Fruit fly (Drosophila melanogaster) whole organism, embryonic: ENCODE results near the gene MEP-1.

Experiments used
- CG10267 ChIP-seq: fragments of 200-800 bp; sonication (Bioruptor generic); optimal IDR thresholded peaks from 2 replicates; lab custom pipeline; 2018; ENCODE audit warnings: missing biosample characterization, mild to moderate bottlenecking, missing genetic modification characterization, moderate library complexity
- CG10979 ChIP-seq: fragments of 200-800 bp; sonication (Bioruptor generic); optimal IDR thresholded peaks from 2 replicates; lab custom pipeline; 2018; ENCODE audit warnings: missing biosample characterization, mild to moderate bottlenecking, missing genetic modification characterization, moderate library complexity
- CG12155 ChIP-seq: fragments of 200-800 bp; sonication (Bioruptor generic); optimal IDR thresholded peaks from 3 replicates; lab custom pipeline; 2016; ENCODE audit warnings: missing biosample characterization, missing genetic modification characterization
- CG12299 ChIP-seq: fragments of 200-800 bp; sonication (Bioruptor generic); optimal IDR thresholded peaks from 2 replicates; lab custom pipeline; 2018; ENCODE audit warnings: missing biosample characterization, mild to moderate bottlenecking, missing genetic modification characterization
- CG13424 ChIP-seq: fragments of 200-800 bp; sonication (Bioruptor generic); optimal IDR thresholded peaks from 2 replicates; lab custom pipeline; 2019; ENCODE audit warnings: missing biosample characterization, mild to moderate bottlenecking, missing genetic modification characterization, moderate library complexity
- CG14710 ChIP-seq: fragments of 200-800 bp; sonication (Bioruptor generic); optimal IDR thresholded peaks from 3 replicates; lab custom pipeline; 2019; ENCODE audit warnings: missing biosample characterization, mild to moderate bottlenecking, missing genetic modification characterization, moderate library complexity
- CG15601 ChIP-seq: fragments of 200-800 bp; sonication (Bioruptor generic); optimal IDR thresholded peaks from 3 replicates; lab custom pipeline; 2019; ENCODE audit warnings: missing biosample characterization, mild to moderate bottlenecking, missing genetic modification characterization, moderate library complexity
- CG15696 ChIP-seq: fragments of 200-800 bp; sonication (Bioruptor generic); optimal IDR thresholded peaks from 2 replicates; lab custom pipeline; 2019; ENCODE audit warnings: missing biosample characterization, mild to moderate bottlenecking, missing genetic modification characterization, moderate library complexity
- CG17361 ChIP-seq: fragments of 200-800 bp; sonication (Bioruptor generic); IDR thresholded peaks from 3 replicates; pipeline ENCODE4 v1.3.6; 2022; ENCODE audit warnings: missing biosample characterization, missing genetic modification characterization
- CG3163 ChIP-seq: fragments of 200-800 bp; sonication (Bioruptor generic); optimal IDR thresholded peaks from 3 replicates; lab custom pipeline; 2016; ENCODE audit warnings: missing biosample characterization, missing genetic modification characterization
- CG34376 ChIP-seq: fragments of 200-800 bp; sonication (Bioruptor generic); optimal IDR thresholded peaks from 2 replicates; lab custom pipeline; 2018; ENCODE audit warnings: missing biosample characterization, mild to moderate bottlenecking, missing genetic modification characterization
- CG4328 ChIP-seq: fragments of 200-800 bp; sonication (Bioruptor generic); optimal IDR thresholded peaks from 3 replicates; lab custom pipeline; 2017; ENCODE audit warnings: missing biosample characterization, missing genetic modification reagents, missing genetic modification characterization
- CG43689 ChIP-seq: fragments of 200-800 bp; sonication (Bioruptor generic); IDR thresholded peaks from 2 replicates; pipeline ENCODE4 v1.3.6; 2022; ENCODE audit warnings: missing biosample characterization, missing genetic modification characterization
- CG4617 ChIP-seq: fragments of 200-800 bp; sonication (Bioruptor generic); optimal IDR thresholded peaks from 3 replicates; lab custom pipeline; 2016; ENCODE audit warnings: missing biosample characterization, missing genetic modification characterization, borderline replicate concordance
- CG5245 ChIP-seq: fragments of 200-800 bp; sonication (Bioruptor generic); optimal IDR thresholded peaks from 3 replicates; lab custom pipeline; 2016; ENCODE audit warnings: missing biosample characterization, missing genetic modification characterization
- CG6654 ChIP-seq: fragments of 200-800 bp; sonication (Bioruptor generic); optimal IDR thresholded peaks from 2 replicates; lab custom pipeline; 2017; ENCODE audit warnings: missing biosample characterization, mild to moderate bottlenecking, missing genetic modification characterization
- CG9437 ChIP-seq: fragments of 200-800 bp; sonication (Bioruptor generic); optimal IDR thresholded peaks from 2 replicates; lab custom pipeline; 2018; ENCODE audit warnings: missing biosample characterization, mild to moderate bottlenecking, missing genetic modification characterization
- Camta ChIP-seq: fragments of 200-800 bp; sonication (Bioruptor generic); optimal IDR thresholded peaks from 2 replicates; lab custom pipeline; 2016; ENCODE audit warnings: missing biosample characterization, missing genetic modification characterization
- CoRest ChIP-seq: fragments of 200-800 bp; sonication (Bioruptor generic); optimal IDR thresholded peaks from 3 replicates; lab custom pipeline; 2018; ENCODE audit warnings: missing biosample characterization, mild to moderate bottlenecking, missing genetic modification characterization, moderate library complexity
- Hand ChIP-seq: fragments of 200-800 bp; sonication (Bioruptor generic); optimal IDR thresholded peaks from 2 replicates; lab custom pipeline; 2017; ENCODE audit warnings: mild to moderate bottlenecking, missing biosample characterization, missing genetic modification reagents, missing genetic modification characterization
- Hr3 ChIP-seq: fragments of 200-800 bp; sonication (Bioruptor generic); optimal IDR thresholded peaks from 3 replicates; lab custom pipeline; 2016; ENCODE audit warnings: missing biosample characterization, missing genetic modification characterization
- NK7.1 ChIP-seq: fragments of 200-800 bp; sonication (Bioruptor generic); optimal IDR thresholded peaks from 3 replicates; lab custom pipeline; 2016; ENCODE audit warnings: missing biosample characterization, missing genetic modification characterization
- Sry-δ ChIP-seq: fragments of 200-800 bp; sonication (Bioruptor generic); optimal IDR thresholded peaks from 2 replicates; lab custom pipeline; 2016; ENCODE audit warnings: missing biosample characterization, missing genetic modification characterization
- Taf1 ChIP-seq: fragments of 200-800 bp; sonication (Bioruptor generic); IDR thresholded peaks from 2 replicates; pipeline ENCODE4 v1.3.6; 2022; ENCODE audit warnings: missing biosample characterization, missing genetic modification characterization
- Vsx1 ChIP-seq: fragments of 200-800 bp; sonication (Bioruptor generic); optimal IDR thresholded peaks from 2 replicates; lab custom pipeline; 2017; ENCODE audit warnings: missing biosample characterization, mild to moderate bottlenecking, missing genetic modification characterization, missing genetic modification reagents
- Xrp1 ChIP-seq: fragments of 200-800 bp; sonication (Bioruptor generic); IDR thresholded peaks from 2 replicates; pipeline ENCODE4 v1.3.6; 2022; ENCODE audit warnings: missing biosample characterization, missing genetic modification characterization
- aop ChIP-seq: fragments of 200-800 bp; sonication (Bioruptor generic); IDR thresholded peaks from 2 replicates; pipeline ENCODE4 v1.3.6; 2022; ENCODE audit warnings: missing biosample characterization, missing genetic modification characterization
- bbx ChIP-seq: fragments of 200-800 bp; sonication (Bioruptor generic); IDR thresholded peaks from 2 replicates; pipeline ENCODE4 v1.3.6; 2022; ENCODE audit warnings: missing biosample characterization, missing genetic modification characterization; ENCODE audit not compliant: partially characterized antibody
- btn ChIP-seq: fragments of 200-800 bp; sonication (Bioruptor generic); optimal IDR thresholded peaks from 2 replicates; lab custom pipeline; 2016; ENCODE audit warnings: missing biosample characterization, missing genetic modification characterization
- crc ChIP-seq: fragments of 200-800 bp; sonication (Bioruptor generic); optimal IDR thresholded peaks from 2 replicates; lab custom pipeline; 2016; ENCODE audit warnings: missing biosample characterization, missing genetic modification characterization
- emc ChIP-seq: fragments of 200-800 bp; sonication (Bioruptor generic); optimal IDR thresholded peaks from 2 replicates; lab custom pipeline; 2016; ENCODE audit warnings: missing biosample characterization, missing genetic modification characterization
- esg ChIP-seq: fragments of 200-800 bp; sonication (Bioruptor generic); conservative IDR thresholded peaks from 2 replicates; pipeline ENCODE4 v1.3.6; 2022; ENCODE audit warnings: missing biosample characterization, missing genetic modification characterization
- ewg ChIP-seq: fragments of 200-800 bp; sonication (Bioruptor generic); optimal IDR thresholded peaks from 3 replicates; lab custom pipeline; 2017; ENCODE audit warnings: mild to moderate bottlenecking, missing biosample characterization, missing genetic modification reagents, missing genetic modification characterization
- hkb ChIP-seq, 2 experiments: fragments of 200-800 bp in 1 of 2; fragments of >200 bp in 1 of 2; sonication (Bioruptor generic) in 1 of 2; IDR thresholded peaks in 1 of 2; optimal IDR thresholded peaks in 1 of 2; 2 replicates each; pipeline versions ENCODE4 v1.3.6 to Lab custom; 2017 to 2022; ENCODE audit warnings: missing biosample characterization in 1 of 2, missing genetic modification characterization in 1 of 2
- hth ChIP-seq: fragments of >200 bp; optimal IDR thresholded peaks from 2 replicates; lab custom pipeline; 2017; ENCODE audit warnings: inconsistent platforms
- ind ChIP-seq: fragments of 200-800 bp; sonication (Bioruptor generic); optimal IDR thresholded peaks from 3 replicates; lab custom pipeline; 2016; ENCODE audit warnings: missing biosample characterization, missing genetic modification characterization
- insv ChIP-seq, 2 experiments: fragments of 200-800 bp; sonication (Bioruptor generic); optimal IDR thresholded peaks; 3 replicates each; lab custom pipeline; 2016 to 2018; ENCODE audit warnings: missing biosample characterization in 2 of 2, missing genetic modification characterization in 2 of 2
- klu ChIP-seq: fragments of 200-800 bp; sonication (Bioruptor generic); IDR thresholded peaks from 2 replicates; pipeline ENCODE4 v1.3.6; 2022; ENCODE audit warnings: missing biosample characterization, missing genetic modification characterization
- kni ChIP-seq: fragments of 200-800 bp; sonication (Bioruptor generic); optimal IDR thresholded peaks from 3 replicates; lab custom pipeline; 2017; ENCODE audit warnings: mild to moderate bottlenecking, missing biosample characterization, missing genetic modification reagents, missing genetic modification characterization
- nau ChIP-seq: fragments of 200-800 bp; sonication (Bioruptor generic); optimal IDR thresholded peaks from 3 replicates; lab custom pipeline; 2017; ENCODE audit warnings: missing biosample characterization, mild to moderate bottlenecking, missing genetic modification characterization, missing genetic modification reagents
- pb ChIP-seq: fragments of 200-800 bp; sonication (Bioruptor generic); optimal IDR thresholded peaks from 3 replicates; lab custom pipeline; 2016; ENCODE audit warnings: missing biosample characterization, missing genetic modification characterization
- pita ChIP-seq: fragments of 200-800 bp; sonication (Bioruptor generic); optimal IDR thresholded peaks from 2 replicates; lab custom pipeline; 2017; ENCODE audit warnings: missing biosample characterization, mild to moderate bottlenecking, missing genetic modification characterization
- scrt ChIP-seq: fragments of 200-800 bp; sonication (Bioruptor generic); optimal IDR thresholded peaks from 2 replicates; lab custom pipeline; 2018; ENCODE audit warnings: missing biosample characterization, mild to moderate bottlenecking, missing genetic modification characterization, moderate library complexity
- slp2 ChIP-seq: fragments of 200-800 bp; sonication (Bioruptor generic); optimal IDR thresholded peaks from 2 replicates; lab custom pipeline; 2016; ENCODE audit warnings: missing biosample characterization, missing genetic modification characterization
- sob ChIP-seq: fragments of 200-800 bp; sonication (Bioruptor generic); IDR thresholded peaks from 2 replicates; pipeline ENCODE4 v1.3.6; 2022; ENCODE audit warnings: missing biosample characterization, missing genetic modification characterization
- sug ChIP-seq: fragments of 200-800 bp; optimal IDR thresholded peaks from 2 replicates; lab custom pipeline; 2019; ENCODE audit warnings: missing biosample characterization, mild to moderate bottlenecking, missing genetic modification characterization, moderate library complexity
- tap ChIP-seq: fragments of 200-800 bp; optimal IDR thresholded peaks from 3 replicates; lab custom pipeline; 2019; ENCODE audit warnings: missing biosample characterization, mild to moderate bottlenecking, missing genetic modification characterization, moderate library complexity
- tx ChIP-seq: fragments of 200-800 bp; sonication (Bioruptor generic); optimal IDR thresholded peaks from 2 replicates; lab custom pipeline; 2016; ENCODE audit warnings: missing biosample characterization, missing genetic modification characterization

The MEP-1 gene

dm6 chr3L:2585794-2586741, 45.4 kb upstream of the MEP-1 start, which contains the start of gene msn (continued):
- TF ChIP-seq btn (GFP tag; lab: Kevin White, UChicago): peak; percentile 27
- TF ChIP-seq slp2 (GFP tag; lab: Kevin White, UChicago): no peak
- no peak for TF ChIP-seq crc (GFP tag; lab: Kevin White, UChicago)
- TF ChIP-seq CG10979 (tag; lab: Kevin White, UChicago): no peak
- no peak for TF ChIP-seq Vsx1 (GFP tag; lab: Kevin White, UChicago)
- peak in 1 of 2 experiments; percentile 90 for TF ChIP-seq insv (GFP tag; optimal IDR thresholded peaks at IDR 0.05; lab: Kevin White, UChicago)
- peak; percentile 40 for TF ChIP-seq pb
- peak; percentile 83 for TF ChIP-seq CG34376 (GFP tag; lab: Kevin White, UChicago)
- TF ChIP-seq tx: no peak
- TF ChIP-seq Hr3 (GFP tag; lab: Kevin White, UChicago): no peak
- TF ChIP-seq ind (GFP tag; lab: Kevin White, UChicago): no peak
- peak; percentile 49 for TF ChIP-seq nau (GFP tag; lab: Kevin White, UChicago)
- no peak for TF ChIP-seq CG9437 (GFP tag; lab: Kevin White, UChicago)
- no peak for TF ChIP-seq CG15696 (tag; lab: Kevin White, UChicago)
- TF ChIP-seq Camta (GFP tag; lab: Kevin White, UChicago): no peak
- TF ChIP-seq esg: no peak
- peak; percentile 49; the same call in 1 of the 2 replicates for TF ChIP-seq sob (GFP tag; lab: Robert Waterston, UW)
- peak; percentile 67 for TF ChIP-seq Sry-δ (GFP tag; lab: Kevin White, UChicago)
- peak; percentile 37 for TF ChIP-seq ewg
- TF ChIP-seq CG12299 (tag; lab: Kevin White, UChicago): peak; percentile 43
- TF ChIP-seq CG13424 (tag; lab: Kevin White, UChicago): no peak
- TF ChIP-seq CG4328: no peak
- TF ChIP-seq CG43689 (GFP tag; lab: Robert Waterston, UW): no peak
- TF ChIP-seq klu (GFP tag; lab: Robert Waterston, UW): no peak
- TF ChIP-seq emc: no peak
- TF ChIP-seq NK7.1 (GFP tag; lab: Kevin White, UChicago): no peak
- no peak for TF ChIP-seq Taf1 (GFP tag; lab: Robert Waterston, UW)
- peak; percentile 4 for TF ChIP-seq CG10267 (tag; lab: Kevin White, UChicago)
- peak; percentile 38 for TF ChIP-seq sug (tag; lab: Kevin White, UChicago)
- TF ChIP-seq CG12155: no peak
- TF ChIP-seq CoRest (tag; lab: Kevin White, UChicago): no peak
- TF ChIP-seq Hand (GFP tag; lab: Kevin White, UChicago): peak; percentile 66
- TF ChIP-seq CG14710 (tag; lab: Kevin White, UChicago): no peak
- TF ChIP-seq aop (GFP tag; lab: Robert Waterston, UW): no peak
- TF ChIP-seq hth: no peak
- TF ChIP-seq CG15601 (tag; lab: Kevin White, UChicago): no peak
- no peak for TF ChIP-seq pita (GFP tag; lab: Kevin White, UChicago)
- peak; percentile 40 for TF ChIP-seq kni (GFP tag; lab: Kevin White, UChicago)
- TF ChIP-seq CG4617 (GFP tag; lab: Kevin White, UChicago): peak; percentile 59
- no peak for TF ChIP-seq CG6654 (GFP tag; lab: Kevin White, UChicago)
- TF ChIP-seq CG17361 (GFP tag; lab: Robert Waterston, UW): no peak
- no peak for TF ChIP-seq hkb (optimal IDR thresholded peaks at IDR 0.05; lab: Kevin White, UChicago)
- TF ChIP-seq hkb (GFP tag; IDR thresholded peaks at IDR 0.05; lab: Robert Waterston, UW): peak; percentile 7; the same call in 1 of the 2 replicates
- no peak for TF ChIP-seq Xrp1 (GFP tag; lab: Robert Waterston, UW)
- no peak for TF ChIP-seq tap (tag; lab: Kevin White, UChicago)
- TF ChIP-seq scrt: peak; percentile 25
- no peak for TF ChIP-seq CG5245
- TF ChIP-seq bbx (GFP tag; lab: Robert Waterston, UW): peak; percentile 67
- peak; percentile 69 for TF ChIP-seq CG3163
